Fruit fly (Drosophila melanogaster) whole organism, wandering third instar larva: ENCODE measurements around the gene CG43089.
A peak's percentile ranks its signal among the peaks of the same experiment; 100 is the strongest.

ENCODE experiments used
- Abd-B ChIP-seq: fragments of >200 bp; optimal IDR thresholded peaks from 2 replicates; lab custom pipeline; 2017; ENCODE audit warnings: missing biosample characterization, missing genetic modification characterization
- CG32264 ChIP-seq: fragments of 200-800 bp; sonication (Bioruptor generic); optimal IDR thresholded peaks from 2 replicates; lab custom pipeline; 2016; ENCODE audit warnings: missing biosample characterization, missing genetic modification characterization
- CG9705 ChIP-seq: fragments of 200-800 bp; sonication (Bioruptor generic); optimal IDR thresholded peaks from 2 replicates; lab custom pipeline; 2018; ENCODE audit warnings: missing biosample characterization, mild to moderate bottlenecking, missing genetic modification characterization
- CrebA ChIP-seq: fragments of 200-800 bp; sonication (Bioruptor generic); optimal IDR thresholded peaks from 2 replicates; lab custom pipeline; 2016; ENCODE audit warnings: missing biosample characterization, mild to moderate bottlenecking, missing genetic modification characterization, borderline replicate concordance
- Dfd ChIP-seq: fragments of >200 bp; optimal IDR thresholded peaks from 2 replicates; lab custom pipeline; 2017; ENCODE audit warnings: missing biosample characterization, missing genetic modification characterization
- Dif ChIP-seq: fragments of 200-275, 200-300 bp; sonication (Bioruptor generic); optimal IDR thresholded peaks from 2 replicates; lab custom pipeline; 2018; ENCODE audit warnings: missing biosample characterization, missing genetic modification characterization; ENCODE audit not compliant: partially characterized antibody
- GATAd ChIP-seq: sonication (Bioruptor generic); optimal IDR thresholded peaks from 2 replicates; lab custom pipeline; 2016; ENCODE audit warnings: missing biosample characterization, missing genetic modification characterization
- HLH106 ChIP-seq: fragments of 200-800 bp; optimal IDR thresholded peaks from 3 replicates; lab custom pipeline; 2019; ENCODE audit warnings: missing biosample characterization, mild to moderate bottlenecking, missing genetic modification characterization, moderate library complexity
- Hnf4 ChIP-seq: fragments of 200-800 bp; sonication (Bioruptor generic); optimal IDR thresholded peaks from 2 replicates; lab custom pipeline; 2016; ENCODE audit warnings: missing biosample characterization, mild to moderate bottlenecking, missing genetic modification characterization
- Hr78 ChIP-seq: fragments of >200 bp; optimal IDR thresholded peaks from 2 replicates; lab custom pipeline; 2017; ENCODE audit warnings: missing biosample characterization, missing genetic modification characterization
- Hr83 ChIP-seq: fragments of 200-300 bp; sonication (Bioruptor generic); optimal IDR thresholded peaks from 2 replicates; lab custom pipeline; 2016; ENCODE audit warnings: missing biosample characterization, mild to moderate bottlenecking, missing genetic modification characterization, moderate library complexity; ENCODE audit not compliant: poor library complexity, severe bottlenecking
- Jra ChIP-seq: sonication (Bioruptor generic); optimal IDR thresholded peaks from 2 replicates; lab custom pipeline; 2016; ENCODE audit warnings: missing biosample characterization, missing genetic modification characterization
- Mio ChIP-seq: sonication (Bioruptor generic); optimal IDR thresholded peaks from 2 replicates; lab custom pipeline; 2016; ENCODE audit warnings: missing biosample characterization, missing genetic modification characterization
- Myc ChIP-seq: fragments of >200 bp; optimal IDR thresholded peaks from 2 replicates; lab custom pipeline; 2017
- N ChIP-seq: fragments of >200 bp; optimal IDR thresholded peaks from 2 replicates; lab custom pipeline; 2018; ENCODE audit warnings: missing biosample characterization, missing external identifiers, missing genetic modification characterization
- OdsH ChIP-seq: fragments of 200-800 bp; sonication (Bioruptor generic); optimal IDR thresholded peaks from 2 replicates; lab custom pipeline; 2016; ENCODE audit warnings: missing biosample characterization, mild to moderate bottlenecking, missing genetic modification characterization
- Rel ChIP-seq, 2 experiments: fragments of 200-800 bp; sonication (Bioruptor generic) in 1 of 2; optimal IDR thresholded peaks; 2 replicates in 1 of 2; 3 replicates in 1 of 2; lab custom pipeline; 2016 to 2019; ENCODE audit warnings: mild to moderate bottlenecking in 2 of 2, missing biosample characterization in 2 of 2, missing genetic modification characterization in 2 of 2, moderate library complexity in 1 of 2
- Sp1 ChIP-seq: fragments of 200-800 bp; sonication (Bioruptor generic); optimal IDR thresholded peaks from 3 replicates; lab custom pipeline; 2019; ENCODE audit warnings: missing biosample characterization, mild to moderate bottlenecking, missing genetic modification characterization, moderate library complexity
- Vsx2 ChIP-seq: fragments of 200-300, 225-300 bp; sonication (Bioruptor generic); optimal IDR thresholded peaks from 2 replicates; lab custom pipeline; 2018; ENCODE audit warnings: missing biosample characterization, missing genetic modification characterization; ENCODE audit not compliant: partially characterized antibody
- br ChIP-seq: fragments of 200-800 bp; sonication (Bioruptor generic); optimal IDR thresholded peaks from 2 replicates; lab custom pipeline; 2016; ENCODE audit warnings: missing biosample characterization, missing genetic modification characterization
- brk ChIP-seq: fragments of 200-800 bp; sonication (Bioruptor generic); optimal IDR thresholded peaks from 2 replicates; lab custom pipeline; 2016; ENCODE audit warnings: missing biosample characterization, mild to moderate bottlenecking, missing genetic modification characterization
- dl ChIP-seq, 2 experiments: fragments of 175-275, 200-275 bp in 1 of 2; fragments of 200-275 bp in 1 of 2; sonication (Bioruptor generic); optimal IDR thresholded peaks; lab custom pipeline; 2018; ENCODE audit warnings: mild to moderate bottlenecking in 2 of 2, missing biosample characterization in 2 of 2, missing genetic modification characterization in 2 of 2, moderate library complexity in 2 of 2; ENCODE audit not compliant: partially characterized antibody in 2 of 2, insufficient read depth in 1 of 2
- dmrt93B ChIP-seq: fragments of 200-800 bp; sonication (Bioruptor generic); optimal IDR thresholded peaks from 2 replicates; lab custom pipeline; 2018; ENCODE audit warnings: missing biosample characterization, mild to moderate bottlenecking, missing genetic modification characterization
- dsf ChIP-seq: sonication (Bioruptor generic); optimal IDR thresholded peaks from 2 replicates; lab custom pipeline; 2016; ENCODE audit warnings: missing biosample characterization, missing genetic modification characterization, borderline replicate concordance
- ey ChIP-seq: fragments of 200-800 bp; sonication (Bioruptor generic); optimal IDR thresholded peaks from 2 replicates; lab custom pipeline; 2016; ENCODE audit warnings: missing biosample characterization, missing genetic modification characterization
- foxo ChIP-seq, 2 experiments: fragments of 200-800 bp; sonication (Bioruptor generic); optimal IDR thresholded peaks; 2 replicates in 1 of 2; 3 replicates in 1 of 2; lab custom pipeline; 2016 to 2017; ENCODE audit warnings: missing biosample characterization in 2 of 2, missing genetic modification characterization in 2 of 2
- fru ChIP-seq: fragments of 200-800 bp; sonication (Bioruptor generic); optimal IDR thresholded peaks from 3 replicates; lab custom pipeline; 2016; ENCODE audit warnings: missing biosample characterization, mild to moderate bottlenecking, missing genetic modification characterization
- h ChIP-seq: fragments of 200-800 bp; sonication (Bioruptor generic); optimal IDR thresholded peaks from 3 replicates; lab custom pipeline; 2016; ENCODE audit warnings: missing biosample characterization, mild to moderate bottlenecking, missing genetic modification characterization
- jim ChIP-seq: fragments of 175-275, 200-325 bp; sonication (Bioruptor generic); optimal IDR thresholded peaks from 2 replicates; lab custom pipeline; 2016; ENCODE audit warnings: missing biosample characterization, mild to moderate bottlenecking, missing genetic modification characterization
- lola ChIP-seq: fragments of >200 bp; optimal IDR thresholded peaks from 2 replicates; lab custom pipeline; 2017; ENCODE audit warnings: missing biosample characterization, missing genetic modification characterization
- pan ChIP-seq: fragments of >200 bp; optimal IDR thresholded peaks from 2 replicates; lab custom pipeline; 2017
- psq ChIP-seq: fragments of 200-800 bp; sonication (Bioruptor generic); optimal IDR thresholded peaks from 3 replicates; lab custom pipeline; 2017; ENCODE audit warnings: missing biosample characterization, mild to moderate bottlenecking, missing genetic modification characterization, moderate library complexity
- rgr ChIP-seq: fragments of 200-800 bp; sonication (Bioruptor generic); optimal IDR thresholded peaks from 3 replicates; lab custom pipeline; 2016; ENCODE audit warnings: missing biosample characterization, mild to moderate bottlenecking, missing genetic modification characterization
- sage ChIP-seq: fragments of 200-800 bp; sonication (Bioruptor generic); optimal IDR thresholded peaks from 2 replicates; lab custom pipeline; 2016; ENCODE audit warnings: missing biosample characterization, mild to moderate bottlenecking, missing genetic modification characterization
- sv ChIP-seq: fragments of 200-800 bp; sonication (Bioruptor generic); optimal IDR thresholded peaks from 3 replicates; lab custom pipeline; 2016; ENCODE audit warnings: missing biosample characterization, missing genetic modification characterization
- tai ChIP-seq: sonication (Bioruptor generic); optimal IDR thresholded peaks from 2 replicates; lab custom pipeline; 2016; ENCODE audit warnings: missing biosample characterization, missing genetic modification characterization
- usp ChIP-seq: fragments of >200 bp; optimal IDR thresholded peaks from 2 replicates; lab custom pipeline; 2017; ENCODE audit warnings: missing biosample characterization, missing genetic modification characterization
- woc ChIP-seq: sonication (Bioruptor generic); optimal IDR thresholded peaks from 2 replicates; lab custom pipeline; 2016; ENCODE audit warnings: missing biosample characterization, mild to moderate bottlenecking, missing genetic modification characterization

CG43089 gene

dm6 chr3L:3713725-3714124, at the start of gene CG43089:
Gene CG43089, plus strand, starts transcription at chr3L:3714027.
- TF ChIP-seq Dif (GFP tag; lab: Kevin White, UChicago) (no peak), CG32264 (GFP tag; lab: Kevin White, UChicago) (no peak), Hr78 (no peak), sv (no peak), Hr83 (GFP tag; lab: Kevin White, UChicago) (no peak)

DNA sequence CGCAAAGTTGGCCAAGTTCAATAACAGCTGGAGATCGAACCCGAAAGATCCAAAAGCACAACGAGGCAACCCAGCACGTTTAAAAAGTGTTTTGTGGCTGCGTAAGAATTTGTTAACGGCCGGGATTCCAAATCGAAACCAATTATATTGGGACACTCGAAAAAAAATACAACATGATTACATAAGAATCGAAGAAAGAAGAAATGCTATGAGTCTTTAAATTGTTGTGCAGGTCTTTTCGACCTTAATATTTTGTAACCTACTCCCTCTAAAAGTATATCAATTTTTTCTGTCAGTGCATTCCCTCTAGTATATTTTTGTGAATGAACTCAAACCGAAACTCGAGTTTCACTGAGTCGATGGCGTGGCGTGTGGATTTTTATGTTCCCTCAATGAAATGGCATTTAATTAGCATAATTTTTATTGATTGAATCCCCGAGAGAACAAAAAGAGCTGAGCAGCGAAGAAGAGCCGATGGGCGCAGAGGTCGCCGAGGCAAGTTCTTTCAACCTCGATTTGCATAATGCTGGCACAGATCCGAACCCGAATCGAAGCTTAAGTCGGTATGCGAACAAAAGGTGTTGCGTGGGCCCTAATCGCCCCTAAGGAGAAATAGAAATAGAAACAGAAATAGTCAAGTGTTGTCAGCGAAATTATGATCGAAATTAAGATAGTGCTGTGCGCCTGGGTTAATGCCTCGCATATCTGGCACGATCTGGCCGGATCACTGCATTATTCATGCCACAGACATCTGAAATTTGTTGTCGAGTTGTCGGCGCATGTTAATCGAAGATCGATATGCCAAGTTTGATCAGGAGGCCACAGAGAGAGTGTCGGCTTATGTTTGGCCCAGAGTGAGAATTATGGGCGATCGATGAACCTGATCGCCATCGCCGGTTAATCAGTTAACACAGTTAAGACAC, 48.3 kb upstream of the CG43089 start:
- TF ChIP-seq sage (GFP tag; lab: Kevin White, UChicago) (no peak), psq (GFP tag; lab: Kevin White, UChicago) (peak; percentile 16), dmrt93B (GFP tag; lab: Kevin White, UChicago) (no peak), Dif (GFP tag; lab: Kevin White, UChicago) (no peak), Hnf4 (GFP tag; lab: Kevin White, UChicago) (peak; percentile 12), CG32264 (GFP tag; lab: Kevin White, UChicago) (no peak), tai (peak; percentile 60), Dfd (GFP tag; lab: Kevin White, UChicago) (no peak), foxo (GFP tag; optimal IDR thresholded peaks at IDR 0.05; lab: Kevin White, UChicago) (no peak), N (GFP tag; lab: Kevin White, UChicago) (no peak), OdsH (GFP tag; lab: Kevin White, UChicago) (peak; percentile 50), CrebA (no peak), Myc (lab: Kevin White, UChicago) (no peak), lola (GFP tag; lab: Kevin White, UChicago) (no peak), Hr83 (GFP tag; lab: Kevin White, UChicago) (no peak), rgr (peak; percentile 45), Abd-B (no peak), Hr78 (no peak), Sp1 (peak; percentile 28), sv (peak; percentile 42), Mio (no peak), fru (no peak), ey (GFP tag; lab: Kevin White, UChicago) (peak; percentile 56), dl (GFP tag; optimal IDR thresholded peaks at IDR 0.05; lab: Kevin White, UChicago; ENCODE audit: insufficient read depth in 1 of 2, partially characterized antibody in 2 of 2) (no peak), br (peak; percentile 26), brk (GFP tag; lab: Kevin White, UChicago) (no peak), pan (no peak), jim (GFP tag; lab: Kevin White, UChicago) (no peak), GATAd (no peak), Rel (GFP tag; optimal IDR thresholded peaks at IDR 0.05; lab: Kevin White, UChicago) (no peak), Rel (tag; optimal IDR thresholded peaks at IDR 0.05; lab: Kevin White, UChicago) (no peak), Jra (GFP tag; lab: Kevin White, UChicago) (no peak), CG9705 (GFP tag; lab: Kevin White, UChicago) (no peak), HLH106 (tag; lab: Kevin White, UChicago) (no peak), h (GFP tag; lab: Kevin White, UChicago) (no peak), dsf (no peak), usp (GFP tag; lab: Kevin White, UChicago) (no peak), Vsx2 (GFP tag; lab: Kevin White, UChicago) (no peak), woc (GFP tag; lab: Kevin White, UChicago) (no peak)
